Worm (Caenorhabditis elegans) whole organism, young adult: ENCODE measurements around the gene cest-16.

Experiments
- F10E7.11 ChIP-seq: sonication (generic microtip); optimal IDR thresholded peaks from 2 replicates; lab custom pipeline; 2017; ENCODE audit warnings: mild to moderate bottlenecking, missing genetic modification characterization, moderate library complexity, missing compliant biosample characterization
- F37B4.10 ChIP-seq: fragments of 200-800 bp; sonication (Bioruptor generic); IDR thresholded peaks from 2 replicates; pipeline ENCODE4 v1.3.6; 2022; ENCODE audit warnings: missing genetic modification characterization, missing compliant biosample characterization
- K12H6.12 ChIP-seq: fragments of 200-800 bp; sonication (Bioruptor generic); optimal IDR thresholded peaks from 2 replicates; lab custom pipeline; 2018; ENCODE audit warnings: mild to moderate bottlenecking, missing genetic modification characterization, missing compliant biosample characterization
- T07F8.4 ChIP-seq: sonication (generic microtip); optimal IDR thresholded peaks from 2 replicates; lab custom pipeline; 2016; ENCODE audit warnings: mild to moderate bottlenecking, missing genetic modification characterization, moderate library complexity, missing compliant biosample characterization
- Y56A3A.18 ChIP-seq: fragments of 200-800 bp; sonication (Bioruptor generic); IDR thresholded peaks from 2 replicates; pipeline ENCODE4 v1.3.6; 2022; ENCODE audit warnings: missing genetic modification reagents, missing genetic modification characterization, missing compliant biosample characterization
- Y67H2A.10 ChIP-seq: fragments of 200-800 bp; sonication (Bioruptor generic); conservative IDR thresholded peaks from 2 replicates; pipeline ENCODE4 v1.3.6; 2022; ENCODE audit warnings: missing genetic modification reagents, missing genetic modification characterization, missing compliant biosample characterization
- akir-1 ChIP-seq: fragments of 200-800 bp; sonication (Bioruptor generic); optimal IDR thresholded peaks from 2 replicates; lab custom pipeline; 2018; ENCODE audit warnings: mild to moderate bottlenecking, missing genetic modification characterization, moderate library complexity, missing compliant biosample characterization
- aptf-2 ChIP-seq: fragments of 200-800 bp; sonication (Bioruptor generic); conservative IDR thresholded peaks from 2 replicates; pipeline ENCODE4 v1.3.6; 2022; ENCODE audit warnings: missing genetic modification reagents, missing genetic modification characterization, missing compliant biosample characterization
- atf-7 ChIP-seq: sonication (generic microtip); optimal IDR thresholded peaks from 2 replicates; lab custom pipeline; 2017; ENCODE audit warnings: mild to moderate bottlenecking, missing genetic modification characterization, missing compliant biosample characterization
- cebp-1 ChIP-seq, 2 experiments: fragments of 200-800 bp in 1 of 2; sonication (Bioruptor generic) in 1 of 2; sonication (generic microtip) in 1 of 2; IDR thresholded peaks in 1 of 2; optimal IDR thresholded peaks in 1 of 2; 2 replicates each; pipeline versions ENCODE4 v1.3.6 to Lab custom; 2017 to 2022; ENCODE audit warnings: missing compliant biosample characterization in 2 of 2, missing genetic modification characterization in 2 of 2, mild to moderate bottlenecking in 1 of 2, missing genetic modification reagents in 1 of 2, moderate library complexity in 1 of 2
- ceh-100 ChIP-seq: fragments of 200-800 bp; sonication (Bioruptor generic); IDR thresholded peaks from 2 replicates; pipeline ENCODE4 v1.3.6; 2022; ENCODE audit warnings: missing genetic modification reagents, missing genetic modification characterization, missing compliant biosample characterization
- die-1 ChIP-seq: sonication (generic microtip); optimal IDR thresholded peaks from 2 replicates; lab custom pipeline; 2016; ENCODE audit warnings: missing genotype, mild to moderate bottlenecking, missing genetic modification characterization, missing compliant biosample characterization
- egrh-3 ChIP-seq: fragments of 200-800 bp; sonication (Bioruptor generic); IDR thresholded peaks from 2 replicates; pipeline ENCODE4 v1.3.6; 2022; ENCODE audit warnings: missing genetic modification reagents, missing genetic modification characterization, missing compliant biosample characterization
- hsf-1 ChIP-seq: fragments of 200-800 bp; sonication (Bioruptor generic); IDR thresholded peaks from 2 replicates; pipeline ENCODE4 v1.3.6; 2022; ENCODE audit warnings: missing genetic modification reagents, missing genetic modification characterization, missing compliant biosample characterization
- let-526 ChIP-seq: fragments of 200-800 bp; sonication (Bioruptor generic); IDR thresholded peaks from 2 replicates; pipeline ENCODE4 v1.3.6; 2022; ENCODE audit warnings: missing genetic modification reagents, missing genetic modification characterization, missing compliant biosample characterization
- let-607 ChIP-seq, 2 experiments: fragments of 200-800 bp in 1 of 2; sonication (Bioruptor generic) in 1 of 2; sonication (generic microtip) in 1 of 2; optimal IDR thresholded peaks; 2 replicates each; lab custom pipeline; 2016 to 2018; ENCODE audit warnings: mild to moderate bottlenecking in 2 of 2, missing compliant biosample characterization in 2 of 2, missing genetic modification characterization in 2 of 2, moderate library complexity in 2 of 2, missing genotype in 1 of 2
- lin-40 ChIP-seq: sonication (generic microtip); optimal IDR thresholded peaks from 2 replicates; lab custom pipeline; 2016; ENCODE audit warnings: missing genetic modification characterization, mild to moderate bottlenecking, missing compliant biosample characterization, missing genotype, missing genetic modification reagents
- lir-1 ChIP-seq: fragments of 200-800 bp; sonication (Bioruptor generic); conservative IDR thresholded peaks from 2 replicates; pipeline ENCODE4 v1.3.6; 2022; ENCODE audit warnings: missing genetic modification reagents, missing genetic modification characterization, missing compliant biosample characterization
- lsy-27 ChIP-seq: sonication (generic microtip); optimal IDR thresholded peaks from 2 replicates; lab custom pipeline; 2017; ENCODE audit warnings: missing genetic modification characterization, mild to moderate bottlenecking, missing compliant biosample characterization, antibody characterized with exemption, missing genotype, borderline replicate concordance; ENCODE audit not compliant: insufficient read depth
- madf-6 ChIP-seq: fragments of 200-800 bp; sonication (Bioruptor generic); IDR thresholded peaks from 2 replicates; pipeline ENCODE4 v1.3.6; 2022; ENCODE audit warnings: missing genetic modification reagents, missing genetic modification characterization, missing compliant biosample characterization
- nhr-179 ChIP-seq: sonication (generic microtip); optimal IDR thresholded peaks from 2 replicates; lab custom pipeline; 2016; ENCODE audit warnings: mild to moderate bottlenecking, missing genetic modification characterization, missing compliant biosample characterization
- nhr-80 ChIP-seq: sonication (generic microtip); optimal IDR thresholded peaks from 2 replicates; lab custom pipeline; 2016; ENCODE audit warnings: missing genetic modification characterization, missing compliant biosample characterization
- pha-4 ChIP-seq: fragments of 150-350 bp; sonication (generic microtip); optimal IDR thresholded peaks from 2 replicates; lab custom pipeline; 2014; ENCODE audit warnings: missing biosample characterization, missing genetic modification reagents, missing genetic modification characterization
- rec-8 ChIP-seq, 2 experiments: sonication (generic microtip); optimal IDR thresholded peaks; 2 replicates each; lab custom pipeline; 2016; ENCODE audit warnings: mild to moderate bottlenecking in 2 of 2, missing genetic modification characterization in 2 of 2, missing genetic modification reagents in 2 of 2, missing genotype in 2 of 2, missing biosample characterization in 1 of 2, missing compliant biosample characterization in 1 of 2, moderate library complexity in 1 of 2
- sdz-38 ChIP-seq: sonication (generic microtip); optimal IDR thresholded peaks from 2 replicates; lab custom pipeline; 2016; ENCODE audit warnings: missing genotype, missing genetic modification characterization, missing compliant biosample characterization
- sea-2 ChIP-seq: fragments of 200-800 bp; sonication (Bioruptor generic); IDR thresholded peaks from 2 replicates; pipeline ENCODE4 v1.3.6; 2022; ENCODE audit warnings: missing genetic modification characterization, missing compliant biosample characterization
- snpc-1.1 ChIP-seq: sonication (generic microtip); optimal IDR thresholded peaks from 2 replicates; lab custom pipeline; 2017; ENCODE audit warnings: missing genetic modification characterization, mild to moderate bottlenecking, missing compliant biosample characterization, antibody characterized with exemption, moderate library complexity, missing genotype, missing genetic modification reagents; ENCODE audit not compliant: insufficient read depth
- snpc-3.4 ChIP-seq: sonication (generic microtip); optimal IDR thresholded peaks from 2 replicates; lab custom pipeline; 2017; ENCODE audit warnings: missing genetic modification characterization, mild to moderate bottlenecking, missing compliant biosample characterization, antibody characterized with exemption, moderate library complexity, missing genotype, missing genetic modification reagents
- somi-1 ChIP-seq: fragments of 200-800 bp; sonication (Bioruptor generic); optimal IDR thresholded peaks from 2 replicates; lab custom pipeline; 2018; ENCODE audit warnings: mild to moderate bottlenecking, missing genetic modification characterization, missing compliant biosample characterization
- tbp1 ChIP-seq: fragments of 200-800 bp; sonication (Bioruptor generic); optimal IDR thresholded peaks from 2 replicates; lab custom pipeline; 2018; ENCODE audit warnings: mild to moderate bottlenecking, missing genetic modification characterization, missing compliant biosample characterization
- tbx-9 ChIP-seq: sonication (generic microtip); optimal IDR thresholded peaks from 2 replicates; lab custom pipeline; 2016; ENCODE audit warnings: borderline replicate concordance, missing genetic modification characterization, inconsistent platforms, missing compliant biosample characterization
- tlf-1 ChIP-seq: fragments of 200-800 bp; sonication (Bioruptor generic); optimal IDR thresholded peaks from 2 replicates; lab custom pipeline; 2018; ENCODE audit warnings: mild to moderate bottlenecking, missing genetic modification characterization, missing compliant biosample characterization
- zfh-2 ChIP-seq: fragments of 200-800 bp; sonication (Bioruptor generic); conservative IDR thresholded peaks from 2 replicates; pipeline ENCODE4 v1.3.6; 2022; ENCODE audit warnings: missing genetic modification reagents, missing genetic modification characterization, missing compliant biosample characterization
- ztf-25 ChIP-seq: fragments of 200-800 bp; sonication (Bioruptor generic); IDR thresholded peaks from 2 replicates; pipeline ENCODE4 v1.3.6; 2022; ENCODE audit warnings: missing genetic modification reagents, missing genetic modification characterization, missing compliant biosample characterization
- ztf-6 ChIP-seq: fragments of 200-800 bp; sonication (Bioruptor generic); IDR thresholded peaks from 2 replicates; pipeline ENCODE4 v1.3.6; 2022; ENCODE audit warnings: missing genetic modification reagents, missing genetic modification characterization, missing compliant biosample characterization

The cest-16 gene

ce11 chrX:6324124-6324893 lies 24.6 kb downstream of the cest-16 start:
- peak; percentile 52 for TF ChIP-seq egrh-3 (GFP tag; lab: Robert Waterston, UW)
- TF ChIP-seq, all 124 proteins: peak for 1; not testable (repeated sequence) for 123

ce11 chrX:6326088-6326487 lies 26.3 kb downstream of the cest-16 start, which contains the start of gene col-168:
TSS of gene col-168 (plus strand) at chrX:6326388.
- TF ChIP-seq T07F8.4, result no peak

- TF ChIP-seq let-526 (GFP tag; lab: Robert Waterston, UW) (no peak), let-607 (tag; optimal IDR thresholded peaks at IDR 0.05; lab: Kevin White, UChicago) (no peak), F10E7.11 (tag; lab: Kevin White, UChicago) (no peak), atf-7 (tag; lab: Kevin White, UChicago) (no peak), ztf-25 (GFP tag; lab: Robert Waterston, UW) (no peak), madf-6 (GFP tag; lab: Robert Waterston, UW) (no peak), snpc-3.4 (tag; lab: Kevin White, UChicago) (no peak), ztf-6 (no peak), tlf-1 (GFP tag; lab: Kevin White, UChicago) (no peak), F37B4.10 (GFP tag; lab: Robert Waterston, UW) (no peak), tbx-9 (tag; lab: Kevin White, UChicago) (no peak), nhr-80 (tag; lab: Kevin White, UChicago) (no peak), rec-8 (tag; optimal IDR thresholded peaks at IDR 0.05; lab: Kevin White, UChicago) (no peak), snpc-1.1 (tag; lab: Kevin White, UChicago) (no peak), sdz-38 (tag; lab: Kevin White, UChicago) (no peak), akir-1 (no peak), hsf-1 (GFP tag; lab: Robert Waterston, UW) (no peak), K12H6.12 (tag; lab: Kevin White, UChicago) (no peak)
Measured at ce11 chrX:6328860-6329259, 29.1 kb downstream of the cest-16 start, which contains the start of gene col-169. TSS of gene col-169 (plus strand) at chrX:6329160.

- TF ChIP-seq egrh-3 (GFP tag; lab: Robert Waterston, UW), result peak; percentile 97
- 0 out of 2 replicates have a peak, but pooled peaks have one; percentile 19 for TF ChIP-seq zfh-2 (GFP tag; lab: Robert Waterston, UW)
Measured at ce11 chrX:6329542-6330029, 29.8 kb downstream of the cest-16 start.

ce11 chrX:6331409-6331808 lies 31.7 kb downstream of the cest-16 start, which contains the start of gene col-170:
TSS of gene col-170 (plus strand) at chrX:6331709.
- no peak for TF ChIP-seq lin-40 (tag; lab: Kevin White, UChicago)
- TF ChIP-seq lir-1 (GFP tag; lab: Robert Waterston, UW), result no peak
- TF ChIP-seq hsf-1 (GFP tag; lab: Robert Waterston, UW), result no peak
- TF ChIP-seq Y67H2A.10, result no peak
- no peak for TF ChIP-seq atf-7 (tag; lab: Kevin White, UChicago)
- no peak for TF ChIP-seq pha-4
- no peak for TF ChIP-seq sea-2 (GFP tag; lab: Robert Waterston, UW)
- no peak for TF ChIP-seq die-1
- no peak for TF ChIP-seq madf-6 (GFP tag; lab: Robert Waterston, UW)
- TF ChIP-seq nhr-179 (tag; lab: Kevin White, UChicago), result no peak
- no peak for TF ChIP-seq somi-1 (GFP tag; lab: Kevin White, UChicago)
- no peak for TF ChIP-seq cebp-1 (GFP tag; IDR thresholded peaks at IDR 0.05; lab: Robert Waterston, UW)
- TF ChIP-seq cebp-1 (tag; optimal IDR thresholded peaks at IDR 0.05; lab: Kevin White, UChicago), result no peak
- TF ChIP-seq Y56A3A.18, result no peak
- TF ChIP-seq ceh-100 (GFP tag; lab: Robert Waterston, UW), result no peak
- TF ChIP-seq lsy-27 (tag; lab: Kevin White, UChicago), result no peak
- no peak for TF ChIP-seq aptf-2 (GFP tag; lab: Robert Waterston, UW)
- TF ChIP-seq tbp1 (GFP tag; lab: Kevin White, UChicago), result no peak
